Worm (Caenorhabditis elegans) whole organism, young adult: ENCODE results near the gene klp-6.

Experiments
- F57C9.4 ChIP-seq: sonication (generic microtip); optimal IDR thresholded peaks from 2 replicates; lab custom pipeline; 2017; ENCODE audit warnings: mild to moderate bottlenecking, missing genetic modification characterization, missing compliant biosample characterization
- pha-4 ChIP-seq: fragments of 150-350 bp; sonication (generic microtip); optimal IDR thresholded peaks from 2 replicates; lab custom pipeline; 2014; ENCODE audit warnings: missing biosample characterization, missing genetic modification reagents, missing genetic modification characterization
- snpc-4 ChIP-seq, 5 experiments: fragments of 150-350 bp in 1 of 5; sonication (generic microtip) in 4 of 5; optimal IDR thresholded peaks; 2 replicates each; lab custom pipeline; 2014 to 2018; ENCODE audit warnings: missing genetic modification characterization in 5 of 5, missing biosample characterization in 3 of 5, antibody characterized with exemption in 2 of 5, mild to moderate bottlenecking in 2 of 5, missing compliant biosample characterization in 2 of 5, missing genotype in 2 of 5, moderate library complexity in 2 of 5, missing genetic modification reagents in 1 of 5

- TF ChIP-seq snpc-4 (GFP tag; optimal IDR thresholded peaks at IDR 0.05; lab: Kevin White, UChicago) = no peak
- TF ChIP-seq snpc-4 (tag; optimal IDR thresholded peaks at IDR 0.05; lab: Kevin White, UChicago) = no peak
- TF ChIP-seq F57C9.4 (tag; lab: Kevin White, UChicago) = no peak
- TF ChIP-seq pha-4 (tag; lab: Kevin White, UChicago) = no peak
Measured at ce11 chrIII:5076569-5076968, 45.8 kb downstream of the klp-6 start.
